Worm (Caenorhabditis elegans) whole organism, L4 larva: ENCODE measurements around the gene ZC190.4.

Experiments used
- T20F7.1 ChIP-seq: fragments of 200-800 bp; sonication (Bioruptor generic); optimal IDR thresholded peaks from 2 replicates; lab custom pipeline; 2018; ENCODE audit warnings: mild to moderate bottlenecking, missing genetic modification characterization, missing compliant biosample characterization
- Y48G9A.11 ChIP-seq: fragments of 200-800 bp; sonication (Bioruptor generic); IDR thresholded peaks from 2 replicates; pipeline ENCODE4 v1.3.6; 2022; ENCODE audit warnings: missing genetic modification reagents, missing genetic modification characterization, missing compliant biosample characterization
- Y5F2A.4 ChIP-seq: fragments of 200-800 bp; sonication (Bioruptor generic); optimal IDR thresholded peaks from 2 replicates; lab custom pipeline; 2018; ENCODE audit warnings: mild to moderate bottlenecking, missing genetic modification characterization, missing compliant biosample characterization
- Y75B8A.6 ChIP-seq: fragments of 200-800 bp; sonication (Bioruptor generic); IDR thresholded peaks from 2 replicates; pipeline ENCODE4 v1.3.6; 2022; ENCODE audit warnings: missing genetic modification reagents, missing genetic modification characterization, missing compliant biosample characterization
- ZK337.2 ChIP-seq: fragments of 200-800 bp; sonication (Bioruptor generic); IDR thresholded peaks from 2 replicates; pipeline ENCODE4 v1.3.6; 2022; ENCODE audit warnings: missing genetic modification reagents, missing genetic modification characterization, missing compliant biosample characterization
- aha-1 ChIP-seq: fragments of 150-350 bp; peaks from one replicate; lab custom pipeline; 2014; ENCODE audit warnings: missing biosample characterization, missing genetic modification characterization
- aly-2 ChIP-seq: sonication (generic microtip); optimal IDR thresholded peaks from 2 replicates; lab custom pipeline; 2018; ENCODE audit warnings: missing biosample characterization, missing genetic modification characterization
- ceh-20 ChIP-seq: fragments of 200-800 bp; sonication (Bioruptor generic); IDR thresholded peaks from 2 replicates; pipeline ENCODE4 v1.3.6; 2022; ENCODE audit warnings: missing genetic modification reagents, missing genetic modification characterization, missing compliant biosample characterization
- ceh-82 ChIP-seq: sonication (generic microtip); optimal IDR thresholded peaks from 2 replicates; lab custom pipeline; 2017; ENCODE audit warnings: missing biosample characterization, missing genetic modification characterization
- ctbp-1 ChIP-seq: fragments of 200-800 bp; sonication (Bioruptor generic); IDR thresholded peaks from 2 replicates; pipeline ENCODE4 v1.3.6; 2022; ENCODE audit warnings: missing genetic modification reagents, missing genetic modification characterization, missing compliant biosample characterization
- dmd-6 ChIP-seq: fragments of 200-800 bp; sonication (Bioruptor generic); IDR thresholded peaks from 2 replicates; pipeline ENCODE4 v1.3.6; 2022; ENCODE audit warnings: missing genetic modification reagents, missing genetic modification characterization, missing compliant biosample characterization
- dmd-8 ChIP-seq: fragments of 200-800 bp; sonication (Bioruptor generic); IDR thresholded peaks from 2 replicates; pipeline ENCODE4 v1.3.6; 2022; ENCODE audit warnings: missing genetic modification characterization, missing compliant biosample characterization
- dve-1 ChIP-seq: sonication (generic microtip); optimal IDR thresholded peaks from 2 replicates; lab custom pipeline; 2017; ENCODE audit warnings: antibody characterized with exemption, mild to moderate bottlenecking, missing genetic modification characterization, missing compliant biosample characterization; ENCODE audit not compliant: insufficient read depth
- hif-1 ChIP-seq, 2 experiments: sonication (generic microtip); optimal IDR thresholded peaks; 2 replicates each; lab custom pipeline; 2016 to 2017; ENCODE audit warnings: missing compliant biosample characterization in 2 of 2, missing genetic modification characterization in 2 of 2, missing genetic modification reagents in 2 of 2, missing genotype in 2 of 2, mild to moderate bottlenecking in 1 of 2
- hlh-30 ChIP-seq: sonication (generic microtip); optimal IDR thresholded peaks from 2 replicates; lab custom pipeline; 2017; ENCODE audit warnings: antibody characterized with exemption, mild to moderate bottlenecking, missing genetic modification characterization, missing compliant biosample characterization; ENCODE audit not compliant: insufficient read depth
- jun-1 ChIP-seq: fragments of 150-350 bp; optimal IDR thresholded peaks from 2 replicates; lab custom pipeline; 2014; ENCODE audit warnings: missing biosample characterization, missing genetic modification reagents, missing genetic modification characterization
- lin-1 ChIP-seq: fragments of 200-800 bp; sonication (Bioruptor generic); IDR thresholded peaks from 2 replicates; pipeline ENCODE4 v1.3.6; 2022; ENCODE audit warnings: missing genetic modification reagents, missing genetic modification characterization, missing compliant biosample characterization
- madf-5 ChIP-seq, 2 experiments: fragments of 200-800 bp; sonication (Bioruptor generic); IDR thresholded peaks; 2 replicates each; pipeline ENCODE4 v1.3.6; 2022; ENCODE audit warnings: missing compliant biosample characterization in 2 of 2, missing genetic modification characterization in 2 of 2
- mep-1 ChIP-seq: fragments of 150-350 bp; sonication (generic microtip); optimal IDR thresholded peaks from 3 replicates; lab custom pipeline; 2014; ENCODE audit warnings: missing biosample characterization, missing genetic modification characterization
- mes-2 ChIP-seq: sonication (generic microtip); optimal IDR thresholded peaks from 2 replicates; lab custom pipeline; 2016; ENCODE audit warnings: missing genotype, mild to moderate bottlenecking, missing genetic modification characterization, missing compliant biosample characterization; ENCODE audit not compliant: poor library complexity, severe bottlenecking
- mxl-2 ChIP-seq: fragments of 200-800 bp; sonication (Bioruptor generic); conservative IDR thresholded peaks from 2 replicates; pipeline ENCODE4 v1.3.6; 2022; ENCODE audit warnings: missing genetic modification reagents, missing genetic modification characterization, missing compliant biosample characterization
- mxl-3 ChIP-seq: fragments of 200-800 bp; sonication (Bioruptor generic); optimal IDR thresholded peaks from 2 replicates; lab custom pipeline; 2018; ENCODE audit warnings: mild to moderate bottlenecking, missing genetic modification characterization, missing compliant biosample characterization
- nhr-10 ChIP-seq: fragments of 150-350 bp; optimal IDR thresholded peaks from 2 replicates; lab custom pipeline; 2014; ENCODE audit warnings: missing biosample characterization, missing genetic modification characterization
- nhr-237 ChIP-seq: sonication (generic microtip); optimal IDR thresholded peaks from 2 replicates; lab custom pipeline; 2017; ENCODE audit warnings: missing biosample characterization, missing genetic modification characterization
- nhr-25 ChIP-seq: sonication (generic microtip); optimal IDR thresholded peaks from 2 replicates; lab custom pipeline; 2017; ENCODE audit warnings: missing genetic modification characterization, mild to moderate bottlenecking, missing compliant biosample characterization, antibody characterized with exemption, moderate library complexity, borderline replicate concordance; ENCODE audit not compliant: insufficient read depth
- nhr-28 ChIP-seq: fragments of 150-350 bp; optimal IDR thresholded peaks from 2 replicates; lab custom pipeline; 2014; ENCODE audit warnings: missing biosample characterization, missing genetic modification characterization
- nhr-41 ChIP-seq: fragments of 200-800 bp; sonication (Bioruptor generic); IDR thresholded peaks from 2 replicates; pipeline ENCODE4 v1.3.6; 2022; ENCODE audit warnings: missing genetic modification reagents, missing genetic modification characterization, missing compliant biosample characterization
- nhr-77 ChIP-seq: fragments of 150-350 bp; optimal IDR thresholded peaks from 2 replicates; lab custom pipeline; 2014; ENCODE audit warnings: missing biosample characterization, missing genetic modification characterization
- pha-4 ChIP-seq, 2 experiments: fragments of 150-350 bp in 1 of 2; fragments of 200-800 bp in 1 of 2; sonication (Bioruptor generic) in 1 of 2; IDR thresholded peaks in 1 of 2; optimal IDR thresholded peaks in 1 of 2; 2 replicates each; pipeline versions ENCODE4 v1.3.6 to Lab custom; 2014 to 2022; ENCODE audit warnings: missing genetic modification characterization in 2 of 2, missing genetic modification reagents in 2 of 2, missing biosample characterization in 1 of 2, missing compliant biosample characterization in 1 of 2
- php-3 ChIP-seq: fragments of 200-800 bp; sonication (Bioruptor generic); IDR thresholded peaks from 2 replicates; pipeline ENCODE4 v1.3.6; 2022; ENCODE audit warnings: missing genetic modification reagents, missing genetic modification characterization, missing compliant biosample characterization
- rbr-2 ChIP-seq: sonication (generic microtip); optimal IDR thresholded peaks from 2 replicates; lab custom pipeline; 2016; ENCODE audit warnings: missing genotype, missing genetic modification characterization, missing compliant biosample characterization
- skn-1 ChIP-seq: fragments of 150-350 bp; optimal IDR thresholded peaks from 2 replicates; lab custom pipeline; 2014; ENCODE audit warnings: missing biosample characterization, missing genetic modification characterization
- spr-3 ChIP-seq: fragments of 200-800 bp; sonication (Bioruptor generic); optimal IDR thresholded peaks from 2 replicates; lab custom pipeline; 2018; ENCODE audit warnings: mild to moderate bottlenecking, missing genetic modification characterization, missing compliant biosample characterization
- tag-97 ChIP-seq: fragments of 200-800 bp; sonication (Bioruptor generic); IDR thresholded peaks from 2 replicates; pipeline ENCODE4 v1.3.6; 2022; ENCODE audit warnings: missing genetic modification characterization, missing compliant biosample characterization
- tra-1 ChIP-seq: fragments of 200-800 bp; sonication (Bioruptor generic); IDR thresholded peaks from 2 replicates; pipeline ENCODE4 v1.3.6; 2022; ENCODE audit warnings: missing genetic modification reagents, missing genetic modification characterization, missing compliant biosample characterization
- unc-130 ChIP-seq: sonication (generic microtip); optimal IDR thresholded peaks from 2 replicates; lab custom pipeline; 2016; ENCODE audit warnings: missing genetic modification reagents, missing genetic modification characterization, missing compliant biosample characterization
- unc-62 ChIP-seq, 3 experiments: fragments of 150-350 bp in 1 of 3; sonication (generic microtip); optimal IDR thresholded peaks in 2 of 3; peaks in 1 of 3; 1 replicate in 1 of 3; 2 replicates in 2 of 3; lab custom pipeline; 2014 to 2017; ENCODE audit warnings: missing biosample characterization in 3 of 3, missing genetic modification characterization in 3 of 3, missing genetic modification reagents in 3 of 3, missing genotype in 1 of 3
- zfp-3 ChIP-seq: fragments of 200-800 bp; sonication (Bioruptor generic); conservative IDR thresholded peaks from 2 replicates; pipeline ENCODE4 v1.3.6; 2022; ENCODE audit warnings: missing genetic modification reagents, missing genetic modification characterization, missing compliant biosample characterization
- ztf-7 ChIP-seq: fragments of 150-350 bp; optimal IDR thresholded peaks from 2 replicates; lab custom pipeline; 2014; ENCODE audit warnings: missing biosample characterization, missing genetic modification characterization

The ZC190.4 gene

DNA sequence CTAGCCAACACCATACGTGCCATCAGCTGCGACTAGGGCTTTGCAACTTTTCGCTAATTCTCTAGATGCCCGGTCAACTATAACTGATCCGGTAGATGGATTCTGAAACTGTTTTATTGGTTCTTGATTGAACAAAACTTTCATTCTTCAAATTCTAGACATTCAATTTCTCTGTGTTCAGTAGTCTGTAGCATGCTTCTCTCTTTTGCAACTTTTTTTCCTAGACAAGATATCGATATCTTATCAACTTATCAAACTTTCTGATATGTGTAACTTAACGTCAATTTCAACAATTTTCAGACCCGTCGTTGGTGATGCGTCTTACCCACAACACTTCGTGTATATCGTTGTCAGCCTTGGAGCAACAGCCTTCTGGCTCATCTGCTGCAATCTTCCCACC lies at the start of gene ZC190.4:
Gene ZC190.4 (plus strand): TSS at position 301 of the 400 bp plus-strand sequence.
- TF ChIP-seq madf-5 (GFP tag; IDR thresholded peaks at IDR 0.05; lab: Robert Waterston, UW) (no peak), dmd-6 (GFP tag; lab: Robert Waterston, UW) (0 out of 2 replicates have a peak, but pooled peaks have one; percentile 9)
- TF ChIP-seq, all 104 proteins: peak for 1

DNA sequence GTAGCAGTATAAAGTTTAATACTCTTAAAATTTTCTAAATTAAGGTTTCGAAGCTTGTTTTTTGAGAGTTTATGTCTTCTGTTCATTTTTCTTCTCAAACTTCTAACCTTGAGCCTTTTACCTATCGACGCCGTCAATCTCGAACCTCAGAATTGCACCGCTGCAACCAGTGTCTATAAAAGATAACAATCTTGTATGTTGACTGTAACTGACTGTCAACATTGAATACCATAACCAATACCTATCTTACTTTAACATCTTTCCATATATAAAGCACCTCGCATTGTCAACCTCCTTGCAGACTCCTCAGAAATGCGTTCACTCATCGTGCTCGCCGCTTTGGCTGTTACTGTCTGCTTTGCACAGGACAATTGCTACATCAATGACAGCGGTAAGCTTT lies 47.1 kb upstream of the ZC190.4 start, which contains the start of gene grd-5:
Gene grd-5 (plus strand): TSS at position 295 of the 400 bp plus-strand sequence.
- TF ChIP-seq aha-1 (tag; lab: Kevin White, UChicago) (peak; percentile 79), skn-1 (no peak)

DNA sequence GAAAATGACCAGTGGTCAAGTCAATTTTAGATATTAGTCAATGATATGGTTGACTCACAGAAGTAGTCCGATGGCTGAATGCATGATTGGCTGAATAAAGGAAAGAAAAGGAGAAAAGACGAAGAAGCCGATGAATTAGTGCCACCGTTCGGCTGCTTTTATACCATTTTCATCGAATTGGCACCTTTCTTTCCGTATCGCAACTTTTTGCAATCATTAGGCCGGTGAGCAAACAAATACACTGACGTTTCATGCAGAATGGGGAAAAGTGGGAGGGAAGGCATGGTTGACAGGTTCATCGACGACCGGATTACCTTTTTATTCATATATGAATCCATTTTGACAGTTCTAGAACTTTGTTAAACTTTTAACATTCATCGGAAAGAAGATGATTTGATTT lies 44.7 kb upstream of the ZC190.4 start, which contains the start of gene idpc-2:
Gene idpc-2 (minus strand): TSS at position 101 of the 400 bp plus-strand sequence.
- TF ChIP-seq rbr-2 (tag; lab: Kevin White, UChicago) (no peak), Y48G9A.11 (GFP tag; lab: Robert Waterston, UW) (no peak), unc-130 (GFP tag; lab: Kevin White, UChicago) (no peak), nhr-77 (tag; lab: Kevin White, UChicago) (no peak), php-3 (GFP tag; lab: Robert Waterston, UW) (no peak), mxl-3 (no peak), nhr-25 (tag; lab: Kevin White, UChicago) (no peak), ctbp-1 (no peak), mxl-2 (GFP tag; lab: Robert Waterston, UW) (no peak), nhr-28 (tag; lab: Kevin White, UChicago) (no peak), nhr-237 (no peak), aly-2 (tag; lab: Kevin White, UChicago) (no peak), dmd-8 (GFP tag; lab: Robert Waterston, UW) (no peak)
- TF ChIP-seq, all 104 proteins: peak for 0

DNA sequence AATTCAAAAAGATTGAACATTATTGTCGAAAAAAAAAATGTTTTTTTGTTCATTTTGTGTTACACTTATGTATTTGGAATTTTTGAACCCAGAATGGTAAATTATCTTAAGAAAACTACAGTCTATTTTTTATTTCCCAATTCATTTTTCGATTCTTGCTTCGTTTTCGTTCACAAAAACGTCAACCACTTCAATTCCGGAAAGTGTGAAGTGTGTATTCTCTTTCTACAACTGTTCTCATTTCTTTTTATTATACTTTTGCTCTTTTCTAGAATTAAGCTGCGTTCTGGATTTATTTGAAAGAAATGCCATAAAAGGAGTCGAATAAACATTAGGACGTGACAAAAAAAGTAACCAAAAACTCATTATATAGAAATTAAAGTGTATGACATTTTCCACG lies 43.6 kb upstream of the ZC190.4 start, which contains the start of gene F41E6.1:
Gene F41E6.1 (plus strand): TSS at position 301 of the 400 bp plus-strand sequence.
- TF ChIP-seq T20F7.1 (GFP tag; lab: Kevin White, UChicago) (no peak), nhr-10 (tag; lab: Kevin White, UChicago) (no peak), tag-97 (GFP tag; lab: Robert Waterston, UW) (no peak), ceh-20 (GFP tag; lab: Robert Waterston, UW) (no peak), lin-1 (GFP tag; lab: Robert Waterston, UW) (no peak), Y5F2A.4 (no peak), nhr-41 (no peak), pha-4 (GFP tag; IDR thresholded peaks at IDR 0.05; lab: Robert Waterston, UW) (no peak), pha-4 (tag; optimal IDR thresholded peaks at IDR 0.05; lab: Kevin White, UChicago) (no peak), jun-1 (tag; lab: Kevin White, UChicago) (no peak), dve-1 (tag; lab: Kevin White, UChicago) (no peak)

DNA sequence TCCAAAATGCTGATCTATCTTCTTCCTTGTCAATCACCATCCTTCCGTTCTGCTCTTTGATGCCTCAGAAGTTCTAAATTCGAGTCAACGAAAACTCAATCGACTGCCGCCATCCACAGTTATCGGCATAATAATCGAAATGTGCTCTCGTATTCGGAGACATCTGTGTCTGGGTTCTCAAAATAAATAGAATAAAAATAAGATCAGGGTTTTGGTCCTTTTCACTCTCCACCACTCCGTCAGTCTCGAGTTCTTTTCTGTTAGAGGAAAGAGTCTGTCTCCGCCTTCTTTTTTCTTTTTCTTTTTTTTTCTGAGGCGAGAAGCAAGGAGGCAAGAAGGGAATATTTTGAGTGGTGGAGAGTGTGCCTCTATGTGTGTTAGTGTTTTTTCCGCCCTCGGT lies 42.1 kb upstream of the ZC190.4 start, which contains the start of gene F41E6.17:
Gene F41E6.17 (plus strand): TSS at position 348 of the 400 bp plus-strand sequence.
- no peak for TF ChIP-seq mep-1
- TF ChIP-seq hlh-30 = peak; percentile 15

DNA sequence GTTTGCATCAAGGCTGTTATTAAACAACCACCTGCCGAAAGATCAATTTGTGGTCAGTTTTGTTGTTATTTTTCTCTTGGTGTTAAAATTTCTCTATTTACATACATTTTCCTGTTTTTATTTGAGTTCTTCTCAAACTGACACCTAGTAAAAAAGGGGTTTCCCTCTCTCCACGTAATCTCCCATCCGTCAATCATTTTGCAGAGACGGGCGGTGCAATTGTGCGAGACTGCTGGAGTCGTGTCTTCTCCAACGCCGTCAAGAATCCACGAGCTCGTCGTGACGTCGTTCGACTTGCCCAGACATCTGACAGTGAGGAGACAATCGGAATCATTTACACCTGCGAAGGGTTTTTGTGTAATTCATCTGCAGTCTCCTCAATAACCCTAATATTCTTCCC lies 39.5 kb upstream of the ZC190.4 start:
- TF ChIP-seq nhr-25 (tag; lab: Kevin White, UChicago) (no peak), Y75B8A.6 (GFP tag; lab: Robert Waterston, UW) (no peak), unc-62 (GFP tag; optimal IDR thresholded peaks at IDR 0.05 in 1 of 2; lab: Kevin White, UChicago) (peak in 1 of 2 experiments; percentile 50), unc-62 (tag; optimal IDR thresholded peaks at IDR 0.05; lab: Kevin White, UChicago) (no peak), tra-1 (no peak), mxl-3 (no peak), ceh-20 (GFP tag; lab: Robert Waterston, UW) (peak; percentile 61; the same call in 1 of the 2 replicates), ztf-7 (tag; lab: Kevin White, UChicago) (no peak), zfp-3 (GFP tag; lab: Robert Waterston, UW) (no peak), php-3 (GFP tag; lab: Robert Waterston, UW) (no peak), ZK337.2 (GFP tag; lab: Robert Waterston, UW) (no peak), ceh-82 (no peak), tag-97 (GFP tag; lab: Robert Waterston, UW) (no peak), ctbp-1 (no peak), mes-2 (tag; lab: Kevin White, UChicago) (no peak), spr-3 (GFP tag; lab: Kevin White, UChicago) (no peak), aha-1 (tag; lab: Kevin White, UChicago) (no peak), hif-1 (tag; optimal IDR thresholded peaks at IDR 0.05; lab: Kevin White, UChicago) (no peak)
- TF ChIP-seq, all 104 proteins: peak for 2
